Fruit fly (Drosophila melanogaster) whole organism, embryonic: ENCODE results near the gene witty.

Source experiments
- Bteb2 ChIP-seq: fragments of 200-800 bp; sonication (Bioruptor generic); optimal IDR thresholded peaks from 2 replicates; lab custom pipeline; 2016; ENCODE audit warnings: missing biosample characterization, missing genetic modification characterization
- CG11504 ChIP-seq: fragments of 200-800 bp; sonication (Bioruptor generic); optimal IDR thresholded peaks from 3 replicates; lab custom pipeline; 2019; ENCODE audit warnings: missing biosample characterization, mild to moderate bottlenecking, missing genetic modification characterization, moderate library complexity
- CG14860 ChIP-seq: fragments of 200-800 bp; sonication (Bioruptor generic); IDR thresholded peaks from 3 replicates; pipeline ENCODE4 v1.3.6; 2022; ENCODE audit warnings: missing biosample characterization, missing genetic modification characterization; ENCODE audit not compliant: partially characterized antibody
- CG15601 ChIP-seq: fragments of 200-800 bp; sonication (Bioruptor generic); optimal IDR thresholded peaks from 3 replicates; lab custom pipeline; 2019; ENCODE audit warnings: missing biosample characterization, mild to moderate bottlenecking, missing genetic modification characterization, moderate library complexity
- CG16815 ChIP-seq: fragments of 200-800 bp; sonication (Bioruptor generic); optimal IDR thresholded peaks from 3 replicates; lab custom pipeline; 2017; ENCODE audit warnings: missing biosample characterization, mild to moderate bottlenecking, missing genetic modification characterization
- CG17359 ChIP-seq: fragments of 200-800 bp; sonication (Bioruptor generic); optimal IDR thresholded peaks from 3 replicates; lab custom pipeline; 2018; ENCODE audit warnings: missing biosample characterization, mild to moderate bottlenecking, missing genetic modification characterization, moderate library complexity
- CG42726 ChIP-seq: fragments of 200-800 bp; sonication (Bioruptor generic); IDR thresholded peaks from 2 replicates; pipeline ENCODE4 v1.3.6; 2022; ENCODE audit warnings: missing biosample characterization, missing genetic modification characterization; ENCODE audit not compliant: partially characterized antibody
- CG4707 ChIP-seq: fragments of 200-800 bp; sonication (Bioruptor generic); optimal IDR thresholded peaks from 2 replicates; lab custom pipeline; 2018; ENCODE audit warnings: missing biosample characterization, mild to moderate bottlenecking, missing genetic modification characterization, moderate library complexity
- CG5245 ChIP-seq: fragments of 200-800 bp; sonication (Bioruptor generic); optimal IDR thresholded peaks from 3 replicates; lab custom pipeline; 2016; ENCODE audit warnings: missing biosample characterization, missing genetic modification characterization
- CG5953 ChIP-seq: fragments of 200-800 bp; sonication (Bioruptor generic); IDR thresholded peaks from 2 replicates; pipeline ENCODE4 v1.3.6; 2022; ENCODE audit warnings: missing biosample characterization, missing genetic modification characterization
- CG6272 ChIP-seq: fragments of 200-800 bp; sonication (Bioruptor generic); IDR thresholded peaks from 2 replicates; pipeline ENCODE4 v1.3.6; 2022; ENCODE audit warnings: missing biosample characterization, missing genetic modification characterization
- CG6689 ChIP-seq: fragments of 200-800 bp; sonication (Bioruptor generic); IDR thresholded peaks from 2 replicates; pipeline ENCODE4 v1.3.6; 2022; ENCODE audit warnings: missing biosample characterization, missing genetic modification characterization
- CG7556 ChIP-seq: fragments of 200-800 bp; sonication (Bioruptor generic); optimal IDR thresholded peaks from 2 replicates; lab custom pipeline; 2017; ENCODE audit warnings: missing biosample characterization, mild to moderate bottlenecking, missing genetic modification characterization
- CG9215 ChIP-seq: fragments of 200-800 bp; sonication (Bioruptor generic); IDR thresholded peaks from 2 replicates; pipeline ENCODE4 v1.3.6; 2022; ENCODE audit warnings: missing biosample characterization, missing genetic modification characterization
- CG9727 ChIP-seq: fragments of 200-800 bp; sonication (Bioruptor generic); optimal IDR thresholded peaks from 3 replicates; lab custom pipeline; 2017; ENCODE audit warnings: missing biosample characterization, mild to moderate bottlenecking, missing genetic modification characterization
- CTCF ChIP-seq: fragments of 200-800 bp; sonication (Bioruptor generic); optimal IDR thresholded peaks from 2 replicates; lab custom pipeline; 2017; ENCODE audit warnings: missing biosample characterization, mild to moderate bottlenecking, missing genetic modification characterization, moderate library complexity
- CrebB ChIP-seq: fragments of 200-800 bp; sonication (Bioruptor generic); optimal IDR thresholded peaks from 3 replicates; lab custom pipeline; 2018; ENCODE audit warnings: missing biosample characterization, mild to moderate bottlenecking, missing genetic modification characterization
- D19A ChIP-seq: fragments of 200-800 bp; optimal IDR thresholded peaks from 3 replicates; lab custom pipeline; 2019; ENCODE audit warnings: missing biosample characterization, mild to moderate bottlenecking, missing genetic modification characterization, moderate library complexity
- Dad ChIP-seq: fragments of 200-800 bp; sonication (Bioruptor generic); optimal IDR thresholded peaks from 3 replicates; lab custom pipeline; 2016; ENCODE audit warnings: missing biosample characterization, missing genetic modification characterization
- Dip2 ChIP-seq: fragments of 200-800 bp; sonication (Bioruptor generic); IDR thresholded peaks from 2 replicates; pipeline ENCODE4 v1.3.6; 2022; ENCODE audit warnings: missing biosample characterization, missing genetic modification characterization
- Ets65A ChIP-seq: fragments of 200-800 bp; sonication (Bioruptor generic); peaks from one replicate; lab custom pipeline; 2016; ENCODE audit warnings: missing biosample characterization, missing genetic modification characterization
- H2.0 ChIP-seq: fragments of 200-800 bp; sonication (Bioruptor generic); IDR thresholded peaks from 2 replicates; pipeline ENCODE4 v1.3.6; 2022; ENCODE audit warnings: missing biosample characterization, missing genetic modification characterization
- HmgD ChIP-seq: fragments of 200-800 bp; sonication (Bioruptor generic); optimal IDR thresholded peaks from 3 replicates; lab custom pipeline; 2016; ENCODE audit warnings: missing biosample characterization, missing genetic modification characterization
- Hr3 ChIP-seq: fragments of 200-800 bp; sonication (Bioruptor generic); optimal IDR thresholded peaks from 3 replicates; lab custom pipeline; 2016; ENCODE audit warnings: missing biosample characterization, missing genetic modification characterization
- Kr ChIP-seq: fragments of 200-800 bp; sonication (Bioruptor generic); optimal IDR thresholded peaks from 2 replicates; lab custom pipeline; 2017; ENCODE audit warnings: missing biosample characterization, mild to moderate bottlenecking, missing genetic modification characterization
- MESR4 ChIP-seq: fragments of 200-800 bp; sonication (Bioruptor generic); optimal IDR thresholded peaks from 2 replicates; lab custom pipeline; 2018; ENCODE audit warnings: missing biosample characterization, mild to moderate bottlenecking, missing genetic modification characterization, moderate library complexity
- Mes4 ChIP-seq: fragments of 200-800 bp; sonication (Bioruptor generic); optimal IDR thresholded peaks from 2 replicates; lab custom pipeline; 2016; ENCODE audit warnings: missing biosample characterization, missing genetic modification characterization
- NC2α ChIP-seq: fragments of 200-800 bp; sonication (Bioruptor generic); optimal IDR thresholded peaks from 2 replicates; lab custom pipeline; 2016; ENCODE audit warnings: missing biosample characterization, missing genetic modification characterization
- Neu2 ChIP-seq: fragments of 200-800 bp; sonication (Bioruptor generic); optimal IDR thresholded peaks from 3 replicates; lab custom pipeline; 2016; ENCODE audit warnings: missing biosample characterization, missing genetic modification characterization, borderline replicate concordance
- Nf-YB ChIP-seq: fragments of 200-800 bp; sonication (Bioruptor generic); optimal IDR thresholded peaks from 3 replicates; lab custom pipeline; 2019; ENCODE audit warnings: missing biosample characterization, mild to moderate bottlenecking, missing genetic modification characterization, moderate library complexity
- Poxn ChIP-seq: fragments of 200-800 bp; sonication (Bioruptor generic); IDR thresholded peaks from 2 replicates; pipeline ENCODE4 v1.3.6; 2022; ENCODE audit warnings: missing biosample characterization, missing genetic modification characterization
- TFAM ChIP-seq: fragments of 200-800 bp; sonication (Bioruptor generic); optimal IDR thresholded peaks from 2 replicates; lab custom pipeline; 2017; ENCODE audit warnings: missing biosample characterization, missing genetic modification characterization, inconsistent platforms
- aop ChIP-seq: fragments of 200-800 bp; sonication (Bioruptor generic); IDR thresholded peaks from 2 replicates; pipeline ENCODE4 v1.3.6; 2022; ENCODE audit warnings: missing biosample characterization, missing genetic modification characterization
- ap ChIP-seq: fragments of 200-800 bp; sonication (Bioruptor generic); IDR thresholded peaks from 2 replicates; pipeline ENCODE4 v1.3.6; 2022; ENCODE audit warnings: missing biosample characterization, missing genetic modification characterization
- cad ChIP-seq: fragments of >200 bp; optimal IDR thresholded peaks from 2 replicates; lab custom pipeline; 2017; ENCODE audit warnings: missing biosample characterization, missing genetic modification characterization
- crol ChIP-seq: fragments of 200-800 bp; sonication (Bioruptor generic); IDR thresholded peaks from 2 replicates; pipeline ENCODE4 v1.3.6; 2022; ENCODE audit warnings: missing biosample characterization, missing genetic modification characterization
- da ChIP-seq: fragments of 200-800 bp; sonication (Bioruptor generic); optimal IDR thresholded peaks from 2 replicates; lab custom pipeline; 2016; ENCODE audit warnings: missing biosample characterization, missing genetic modification characterization
- dm ChIP-seq: fragments of 200-800 bp; sonication (Bioruptor generic); optimal IDR thresholded peaks from 3 replicates; lab custom pipeline; 2016; ENCODE audit warnings: missing biosample characterization, missing genetic modification characterization
- exex ChIP-seq: fragments of 200-800 bp; sonication (Bioruptor generic); optimal IDR thresholded peaks from 4 replicates; lab custom pipeline; 2018; ENCODE audit warnings: missing biosample characterization, mild to moderate bottlenecking, missing genetic modification characterization, moderate library complexity
- eyg ChIP-seq: fragments of 200-800 bp; sonication (Bioruptor generic); optimal IDR thresholded peaks from 3 replicates; lab custom pipeline; 2016; ENCODE audit warnings: missing biosample characterization, missing genetic modification characterization
- fd96Cb ChIP-seq: fragments of 200-800 bp; sonication (Bioruptor generic); optimal IDR thresholded peaks from 2 replicates; lab custom pipeline; 2018; ENCODE audit warnings: missing biosample characterization, mild to moderate bottlenecking, missing genetic modification characterization, moderate library complexity
- fru ChIP-seq: fragments of >200 bp; optimal IDR thresholded peaks from 2 replicates; lab custom pipeline; 2017
- gfzf ChIP-seq: fragments of 200-800 bp; sonication (Bioruptor generic); optimal IDR thresholded peaks from 2 replicates; lab custom pipeline; 2016; ENCODE audit warnings: missing biosample characterization, mild to moderate bottlenecking, missing genetic modification characterization, moderate library complexity
- ham ChIP-seq: fragments of 200-800 bp; sonication (Bioruptor generic); IDR thresholded peaks from 2 replicates; pipeline ENCODE4 v1.3.6; 2022; ENCODE audit warnings: missing biosample characterization, missing genetic modification characterization
- her ChIP-seq: fragments of 200-800 bp; sonication (Bioruptor generic); optimal IDR thresholded peaks from 2 replicates; lab custom pipeline; 2016; ENCODE audit warnings: missing biosample characterization, missing genetic modification characterization
- inv ChIP-seq: fragments of 200-800 bp; sonication (Bioruptor generic); IDR thresholded peaks from 2 replicates; pipeline ENCODE4 v1.3.6; 2022; ENCODE audit warnings: missing biosample characterization, missing genetic modification characterization; ENCODE audit not compliant: partially characterized antibody
- kni ChIP-seq: fragments of 200-800 bp; sonication (Bioruptor generic); optimal IDR thresholded peaks from 3 replicates; lab custom pipeline; 2017; ENCODE audit warnings: mild to moderate bottlenecking, missing biosample characterization, missing genetic modification reagents, missing genetic modification characterization
- mld ChIP-seq: fragments of 200-800 bp; sonication (Bioruptor generic); IDR thresholded peaks from 3 replicates; pipeline ENCODE4 v1.3.6; 2022; ENCODE audit warnings: missing biosample characterization, missing genetic modification characterization; ENCODE audit not compliant: partially characterized antibody
- psq ChIP-seq: fragments of 200-800 bp; sonication (Bioruptor generic); optimal IDR thresholded peaks from 2 replicates; lab custom pipeline; 2017; ENCODE audit warnings: missing biosample characterization, missing genetic modification characterization
- pzg ChIP-seq: fragments of 200-800 bp; sonication (Bioruptor generic); optimal IDR thresholded peaks from 3 replicates; lab custom pipeline; 2018; ENCODE audit warnings: missing biosample characterization, mild to moderate bottlenecking, missing genetic modification characterization, moderate library complexity
- toy ChIP-seq: fragments of 200-800 bp; sonication (Bioruptor generic); IDR thresholded peaks from 2 replicates; pipeline ENCODE4 v1.3.6; 2022; ENCODE audit warnings: missing biosample characterization, missing genetic modification characterization
- vnd ChIP-seq: fragments of 200-800 bp; sonication (Bioruptor generic); IDR thresholded peaks from 3 replicates; pipeline ENCODE4 v1.3.6; 2022; ENCODE audit warnings: missing biosample characterization, missing genetic modification characterization; ENCODE audit not compliant: partially characterized antibody

Gene witty

dm6 chr2L:8376717-8377116 is 38.6 kb downstream of the witty start, which contains the start of the genes CG13390 and CG17294 (continued):
- peak; percentile 63 for TF ChIP-seq vnd
- TF ChIP-seq exex (tag; lab: Kevin White, UChicago) = peak; percentile 98
- TF ChIP-seq CG16815 = peak; percentile 99
- TF ChIP-seq aop (GFP tag; lab: Robert Waterston, UW) = peak; percentile 97
- peak; percentile 99 for TF ChIP-seq CG5953 (GFP tag; lab: Robert Waterston, UW)
- TF ChIP-seq fd96Cb (tag; lab: Kevin White, UChicago) = peak; percentile 100
- TF ChIP-seq MESR4 (GFP tag; lab: Kevin White, UChicago) = peak; percentile 82
- TF ChIP-seq Nf-YB = peak; percentile 91
- peak; percentile 63 for TF ChIP-seq pzg
- peak; percentile 84 for TF ChIP-seq Mes4 (GFP tag; lab: Kevin White, UChicago)
- peak; percentile 91 for TF ChIP-seq eyg
- TF ChIP-seq psq = peak; percentile 97
- TF ChIP-seq CTCF (GFP tag; lab: Kevin White, UChicago) = peak; percentile 79
- TF ChIP-seq Poxn (GFP tag; lab: Robert Waterston, UW) = peak; percentile 99
- peak; percentile 99 for TF ChIP-seq CG6689 (GFP tag; lab: Robert Waterston, UW)
- TF ChIP-seq Dip2 (GFP tag; lab: Robert Waterston, UW) = peak; percentile 79
- no peak for TF ChIP-seq fru
- no peak for TF ChIP-seq mld (GFP tag; lab: Robert Waterston, UW)
- peak; percentile 99 for TF ChIP-seq CG15601 (tag; lab: Kevin White, UChicago)
- TF ChIP-seq CG4707 = peak; percentile 96
- peak; percentile 70 for TF ChIP-seq NC2α (GFP tag; lab: Kevin White, UChicago)
- peak; percentile 99 for TF ChIP-seq CrebB (tag; lab: Kevin White, UChicago)
- TF ChIP-seq Hr3 (GFP tag; lab: Kevin White, UChicago) = peak; percentile 99
- peak; percentile 99 for TF ChIP-seq H2.0 (GFP tag; lab: Robert Waterston, UW)
- TF ChIP-seq ham = peak; percentile 99
- peak; percentile 87 for TF ChIP-seq dm
- TF ChIP-seq CG7556 (GFP tag; lab: Kevin White, UChicago) = peak; percentile 99
- TF ChIP-seq ap (GFP tag; lab: Robert Waterston, UW) = peak; percentile 99
- peak; percentile 91 for TF ChIP-seq Dad (GFP tag; lab: Kevin White, UChicago)
- TF ChIP-seq da = peak; percentile 92
- TF ChIP-seq CG17359 (tag; lab: Kevin White, UChicago) = peak; percentile 100
- peak; percentile 92 for TF ChIP-seq crol
- peak; percentile 36 for TF ChIP-seq Neu2 (GFP tag; lab: Kevin White, UChicago)
- TF ChIP-seq CG9727 = peak; percentile 99
- peak; percentile 82 for TF ChIP-seq her (GFP tag; lab: Kevin White, UChicago)
- TF ChIP-seq CG6272 (GFP tag; lab: Robert Waterston, UW) = peak; percentile 99
- peak; percentile 99 for TF ChIP-seq CG9215
- TF ChIP-seq Kr (GFP tag; lab: Kevin White, UChicago) = peak; percentile 74
- TF ChIP-seq TFAM = peak; percentile 91
- no peak for TF ChIP-seq gfzf (GFP tag; lab: Kevin White, UChicago)
- peak; percentile 71; the same call in 1 of the 2 replicates for TF ChIP-seq inv
- TF ChIP-seq kni = peak; percentile 97
- peak; percentile 10 for TF ChIP-seq HmgD (GFP tag; lab: Kevin White, UChicago)
- TF ChIP-seq CG42726 (GFP tag; lab: Robert Waterston, UW) = peak; percentile 63
- TF ChIP-seq cad (GFP tag; lab: Kevin White, UChicago) = no peak
- TF ChIP-seq CG11504 (tag; lab: Kevin White, UChicago) = peak; percentile 98
- TF ChIP-seq CG5245 (GFP tag; lab: Kevin White, UChicago) = peak; percentile 98
- 0 out of 3 replicates have a peak, but pooled peaks have one; percentile 44 for TF ChIP-seq CG14860 (GFP tag; lab: Robert Waterston, UW)
- TF ChIP-seq D19A = peak; percentile 98
- TF ChIP-seq toy (GFP tag; lab: Robert Waterston, UW) = peak; percentile 99
- peak; percentile 98 for TF ChIP-seq Bteb2
- TF ChIP-seq Ets65A (GFP tag; lab: Kevin White, UChicago) = peak; percentile 97
